Fruit fly (Drosophila melanogaster) whole organism, embryonic: ENCODE results near the gene CG46460.

Source experiments
- BtbVII ChIP-seq: fragments of 200-800 bp; sonication (Bioruptor generic); optimal IDR thresholded peaks from 3 replicates; lab custom pipeline; 2017; ENCODE audit warnings: missing biosample characterization, mild to moderate bottlenecking, missing genetic modification characterization
- CG10209 ChIP-seq: fragments of 200-800 bp; sonication (Bioruptor generic); optimal IDR thresholded peaks from 3 replicates; lab custom pipeline; 2017; ENCODE audit warnings: missing biosample characterization, mild to moderate bottlenecking, missing genetic modification characterization, missing genetic modification reagents
- CG10267 ChIP-seq: fragments of 200-800 bp; sonication (Bioruptor generic); optimal IDR thresholded peaks from 2 replicates; lab custom pipeline; 2018; ENCODE audit warnings: missing biosample characterization, mild to moderate bottlenecking, missing genetic modification characterization, moderate library complexity
- CG10654 ChIP-seq: fragments of 200-800 bp; sonication (Bioruptor generic); optimal IDR thresholded peaks from 2 replicates; lab custom pipeline; 2016; ENCODE audit warnings: missing biosample characterization, missing genetic modification characterization
- CG10959 ChIP-seq: fragments of 200-800 bp; sonication (Bioruptor generic); IDR thresholded peaks from 2 replicates; pipeline ENCODE4 v1.3.6; 2022; ENCODE audit warnings: missing biosample characterization, missing genetic modification characterization
- CG11560 ChIP-seq: fragments of 200-800 bp; sonication (Bioruptor generic); IDR thresholded peaks from 3 replicates; pipeline ENCODE4 v1.3.6; 2022; ENCODE audit warnings: missing biosample characterization, missing genetic modification characterization
- CG12104 ChIP-seq: fragments of 200-800 bp; sonication (Bioruptor generic); optimal IDR thresholded peaks from 3 replicates; lab custom pipeline; 2016; ENCODE audit warnings: missing biosample characterization, missing genetic modification characterization
- CG15011 ChIP-seq: fragments of 200-800 bp; sonication (Bioruptor generic); optimal IDR thresholded peaks from 3 replicates; lab custom pipeline; 2018; ENCODE audit warnings: missing biosample characterization, mild to moderate bottlenecking, missing genetic modification characterization
- CG16815 ChIP-seq: fragments of 200-800 bp; sonication (Bioruptor generic); optimal IDR thresholded peaks from 3 replicates; lab custom pipeline; 2017; ENCODE audit warnings: missing biosample characterization, mild to moderate bottlenecking, missing genetic modification characterization
- CG17829 ChIP-seq: fragments of 200-800 bp; optimal IDR thresholded peaks from 2 replicates; lab custom pipeline; 2019; ENCODE audit warnings: missing biosample characterization, mild to moderate bottlenecking, missing genetic modification characterization, moderate library complexity
- CG2120 ChIP-seq: fragments of 200-800 bp; sonication (Bioruptor generic); optimal IDR thresholded peaks from 3 replicates; lab custom pipeline; 2016; ENCODE audit warnings: missing biosample characterization, missing genetic modification characterization
- CG2199 ChIP-seq: fragments of 200-800 bp; sonication (Bioruptor generic); IDR thresholded peaks from 3 replicates; pipeline ENCODE4 v1.3.6; 2022; ENCODE audit warnings: missing biosample characterization, missing genetic modification characterization
- CG2712 ChIP-seq: fragments of 200-800 bp; optimal IDR thresholded peaks from 3 replicates; lab custom pipeline; 2019; ENCODE audit warnings: missing biosample characterization, mild to moderate bottlenecking, missing genetic modification characterization, moderate library complexity
- CG30403 ChIP-seq: fragments of 200-800 bp; sonication (Bioruptor generic); optimal IDR thresholded peaks from 3 replicates; lab custom pipeline; 2016; ENCODE audit warnings: missing biosample characterization, missing genetic modification characterization
- CG30431 ChIP-seq: fragments of 200-800 bp; sonication (Bioruptor generic); optimal IDR thresholded peaks from 2 replicates; lab custom pipeline; 2017; ENCODE audit warnings: missing biosample characterization, missing genetic modification characterization
- CG32767 ChIP-seq: fragments of 200-800 bp; sonication (Bioruptor generic); IDR thresholded peaks from 2 replicates; pipeline ENCODE4 v1.3.6; 2022; ENCODE audit warnings: missing biosample characterization, missing genetic modification characterization
- CG34422 ChIP-seq: fragments of 200-800 bp; sonication (Bioruptor generic); IDR thresholded peaks from 3 replicates; pipeline ENCODE4 v1.3.6; 2022; ENCODE audit warnings: missing biosample characterization, missing genetic modification characterization
- CG4730 ChIP-seq: fragments of 200-800 bp; sonication (Bioruptor generic); IDR thresholded peaks from 2 replicates; pipeline ENCODE4 v1.3.6; 2022; ENCODE audit warnings: missing biosample characterization, missing genetic modification characterization
- CG5180 ChIP-seq: fragments of 200-800 bp; sonication (Bioruptor generic); optimal IDR thresholded peaks from 3 replicates; lab custom pipeline; 2017; ENCODE audit warnings: missing biosample characterization, missing genetic modification characterization, mild to moderate bottlenecking, moderate library complexity, missing genetic modification reagents
- CG7271 ChIP-seq: fragments of 200-800 bp; sonication (Bioruptor generic); optimal IDR thresholded peaks from 2 replicates; lab custom pipeline; 2018; ENCODE audit warnings: missing biosample characterization, mild to moderate bottlenecking, missing genetic modification characterization, moderate library complexity
- CG7556 ChIP-seq: fragments of 200-800 bp; sonication (Bioruptor generic); optimal IDR thresholded peaks from 2 replicates; lab custom pipeline; 2017; ENCODE audit warnings: missing biosample characterization, mild to moderate bottlenecking, missing genetic modification characterization
- CG7786 ChIP-seq: fragments of 200-800 bp; sonication (Bioruptor generic); optimal IDR thresholded peaks from 2 replicates; lab custom pipeline; 2016; ENCODE audit warnings: missing biosample characterization, missing genetic modification characterization
- CG7928 ChIP-seq: fragments of 200-800 bp; sonication (Bioruptor generic); optimal IDR thresholded peaks from 2 replicates; lab custom pipeline; 2017; ENCODE audit warnings: missing biosample characterization, mild to moderate bottlenecking, missing genetic modification characterization
- CG9932 ChIP-seq: fragments of 200-800 bp; sonication (Bioruptor generic); IDR thresholded peaks from 2 replicates; pipeline ENCODE4 v1.3.6; 2022; ENCODE audit warnings: missing biosample characterization, missing genetic modification characterization
- CHES-1-like ChIP-seq: fragments of 200-800 bp; sonication (Bioruptor generic); optimal IDR thresholded peaks from 2 replicates; lab custom pipeline; 2016; ENCODE audit warnings: missing biosample characterization, missing genetic modification characterization
- CrebB ChIP-seq: fragments of 200-800 bp; sonication (Bioruptor generic); optimal IDR thresholded peaks from 3 replicates; lab custom pipeline; 2018; ENCODE audit warnings: missing biosample characterization, mild to moderate bottlenecking, missing genetic modification characterization
- HLH3B ChIP-seq: fragments of 200-800 bp; sonication (Bioruptor generic); IDR thresholded peaks from 2 replicates; pipeline ENCODE4 v1.3.6; 2022; ENCODE audit warnings: missing biosample characterization, missing genetic modification characterization
- Hand ChIP-seq: fragments of 200-800 bp; sonication (Bioruptor generic); optimal IDR thresholded peaks from 2 replicates; lab custom pipeline; 2017; ENCODE audit warnings: mild to moderate bottlenecking, missing biosample characterization, missing genetic modification reagents, missing genetic modification characterization
- Sox100B ChIP-seq: fragments of 200-800 bp; sonication (Bioruptor generic); optimal IDR thresholded peaks from 3 replicates; lab custom pipeline; 2018; ENCODE audit warnings: missing biosample characterization, mild to moderate bottlenecking, missing genetic modification characterization
- Sry-β ChIP-seq: fragments of 200-800 bp; sonication (Bioruptor generic); optimal IDR thresholded peaks from 2 replicates; lab custom pipeline; 2018; ENCODE audit warnings: missing biosample characterization, mild to moderate bottlenecking, missing genetic modification characterization, moderate library complexity
- Stat92E ChIP-seq, 3 experiments: fragments of >200 bp in 2 of 3; fragments of 200-800 bp in 1 of 3; sonication (Bioruptor generic) in 1 of 3; optimal IDR thresholded peaks; 2 replicates each; lab custom pipeline; 2017 to 2019; ENCODE audit warnings: missing biosample characterization in 3 of 3, missing genetic modification characterization in 3 of 3, mild to moderate bottlenecking in 1 of 3, moderate library complexity in 1 of 3
- ci ChIP-seq: fragments of 200-800 bp; sonication (Bioruptor generic); IDR thresholded peaks from 3 replicates; pipeline ENCODE4 v1.3.6; 2022; ENCODE audit warnings: missing biosample characterization, missing genetic modification characterization
- dysf ChIP-seq: fragments of 200-800 bp; sonication (Bioruptor generic); IDR thresholded peaks from 3 replicates; pipeline ENCODE4 v1.3.6; 2022; ENCODE audit warnings: missing biosample characterization, missing genetic modification characterization
- esg ChIP-seq: fragments of 200-800 bp; sonication (Bioruptor generic); conservative IDR thresholded peaks from 2 replicates; pipeline ENCODE4 v1.3.6; 2022; ENCODE audit warnings: missing biosample characterization, missing genetic modification characterization
- gem ChIP-seq: fragments of 200-800 bp; sonication (Bioruptor generic); optimal IDR thresholded peaks from 2 replicates; lab custom pipeline; 2019; ENCODE audit warnings: missing biosample characterization, mild to moderate bottlenecking, missing genetic modification characterization, moderate library complexity
- gfzf ChIP-seq: fragments of 200-800 bp; sonication (Bioruptor generic); optimal IDR thresholded peaks from 2 replicates; lab custom pipeline; 2016; ENCODE audit warnings: missing biosample characterization, mild to moderate bottlenecking, missing genetic modification characterization, moderate library complexity
- gt ChIP-seq: fragments of 200-800 bp; sonication (Bioruptor generic); IDR thresholded peaks from 2 replicates; pipeline ENCODE4 v1.3.6; 2022; ENCODE audit warnings: missing biosample characterization, missing genetic modification characterization
- ind ChIP-seq: fragments of 200-800 bp; sonication (Bioruptor generic); optimal IDR thresholded peaks from 3 replicates; lab custom pipeline; 2016; ENCODE audit warnings: missing biosample characterization, missing genetic modification characterization
- nau ChIP-seq: fragments of 200-800 bp; sonication (Bioruptor generic); optimal IDR thresholded peaks from 3 replicates; lab custom pipeline; 2017; ENCODE audit warnings: missing biosample characterization, mild to moderate bottlenecking, missing genetic modification characterization, missing genetic modification reagents
- onecut ChIP-seq: fragments of 200-800 bp; sonication (Bioruptor generic); IDR thresholded peaks from 2 replicates; pipeline ENCODE4 v1.3.6; 2022; ENCODE audit warnings: missing biosample characterization, missing genetic modification characterization
- pan ChIP-seq, 4 experiments: fragments of >200 bp in 3 of 4; fragments of 200-800 bp in 1 of 4; sonication (Bioruptor generic) in 1 of 4; optimal IDR thresholded peaks in 3 of 4; IDR thresholded peaks in 1 of 4; 2 replicates each; pipeline versions ENCODE4 v1.3.6 to Lab custom; 2017 to 2022; ENCODE audit warnings: missing biosample characterization in 2 of 4, missing genetic modification characterization in 2 of 4, mixed read lengths in 1 of 4
- phol ChIP-seq: fragments of 200-800 bp; sonication (Bioruptor generic); optimal IDR thresholded peaks from 3 replicates; lab custom pipeline; 2018; ENCODE audit warnings: missing biosample characterization, mild to moderate bottlenecking, missing genetic modification characterization, moderate library complexity
- prd ChIP-seq, 3 experiments: fragments of >200 bp in 2 of 3; fragments of 200-800 bp in 1 of 3; sonication (Bioruptor generic) in 1 of 3; optimal IDR thresholded peaks in 2 of 3; IDR thresholded peaks in 1 of 3; 2 replicates in 2 of 3; 3 replicates in 1 of 3; pipeline versions ENCODE4 v1.3.6 to Lab custom; 2017 to 2022; ENCODE audit warnings: missing biosample characterization in 1 of 3, missing genetic modification characterization in 1 of 3
- ranshi ChIP-seq: fragments of 200-800 bp; sonication (Bioruptor generic); IDR thresholded peaks from 2 replicates; pipeline ENCODE4 v1.3.6; 2022; ENCODE audit warnings: missing biosample characterization, missing genetic modification characterization
- sim ChIP-seq: fragments of 200-800 bp; sonication (Bioruptor generic); IDR thresholded peaks from 2 replicates; pipeline ENCODE4 v1.3.6; 2022; ENCODE audit warnings: missing biosample characterization, missing genetic modification characterization
- sqz ChIP-seq: fragments of 200-800 bp; sonication (Bioruptor generic); optimal IDR thresholded peaks from 3 replicates; lab custom pipeline; 2018; ENCODE audit warnings: missing biosample characterization, mild to moderate bottlenecking, missing genetic modification characterization
- stc ChIP-seq: fragments of 200-800 bp; sonication (Bioruptor generic); IDR thresholded peaks from 2 replicates; pipeline ENCODE4 v1.3.6; 2022; ENCODE audit warnings: missing biosample characterization, missing genetic modification characterization
- trem ChIP-seq: fragments of 200-800 bp; optimal IDR thresholded peaks from 3 replicates; lab custom pipeline; 2019; ENCODE audit warnings: missing biosample characterization, mild to moderate bottlenecking, missing genetic modification characterization, moderate library complexity

CG46460 gene

DNA sequence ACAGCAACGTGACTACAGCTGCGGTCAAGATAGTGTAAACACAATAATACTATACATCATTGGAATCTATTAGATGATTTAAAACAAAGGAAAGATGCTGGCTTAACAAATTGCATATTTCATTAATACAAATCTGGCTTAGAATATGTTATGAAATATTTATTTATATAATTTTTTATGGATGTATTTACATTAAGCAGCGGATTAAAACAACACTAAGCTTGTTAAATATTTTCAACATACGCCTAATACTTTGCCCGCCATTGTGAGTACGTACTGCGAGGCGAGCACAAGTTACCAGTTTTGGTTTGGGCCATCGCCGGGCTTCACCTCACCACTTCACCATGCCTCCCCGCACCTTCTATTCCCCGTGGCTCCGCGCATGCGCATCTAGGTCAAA, 42.8 kb upstream of the CG46460 start (continued):
- no peak for TF ChIP-seq CHES-1-like (GFP tag; lab: Kevin White, UChicago)
- TF ChIP-seq CG2712: peak; percentile 87
- peak; percentile 73 for TF ChIP-seq BtbVII (GFP tag; lab: Kevin White, UChicago)
- no peak for TF ChIP-seq CG7786
- peak; percentile 70 for TF ChIP-seq HLH3B (GFP tag; lab: Robert Waterston, UW)
- TF ChIP-seq CG10267 (tag; lab: Kevin White, UChicago): peak; percentile 76
- peak; percentile 60 for TF ChIP-seq CrebB (tag; lab: Kevin White, UChicago)
- no peak; the same call in 2 of the 3 replicates for TF ChIP-seq CG11560 (tag; lab: Robert Waterston, UW)
- TF ChIP-seq Hand: peak; percentile 35
- TF ChIP-seq Sry-β (GFP tag; lab: Kevin White, UChicago): no peak
- peak; percentile 31 for TF ChIP-seq CG16815 (GFP tag; lab: Kevin White, UChicago)
- no peak for TF ChIP-seq gfzf (GFP tag; lab: Kevin White, UChicago)
- TF ChIP-seq CG34422 (GFP tag; lab: Robert Waterston, UW): peak; percentile 54; the same call in 1 of the 3 replicates
- TF ChIP-seq CG15011 (GFP tag; lab: Kevin White, UChicago): peak; percentile 42
- TF ChIP-seq CG4730 (GFP tag; lab: Robert Waterston, UW): peak; percentile 30; the same call in 1 of the 2 replicates
- peak; percentile 84 for TF ChIP-seq gem (tag; lab: Kevin White, UChicago)
- peak; percentile 81 for TF ChIP-seq phol (tag; lab: Kevin White, UChicago)
- no peak for TF ChIP-seq CG2120 (GFP tag; lab: Kevin White, UChicago)
- TF ChIP-seq Stat92E (GFP tag; optimal IDR thresholded peaks at IDR 0.05; lab: Kevin White, UChicago): peak in 1 of 3 experiments; percentile 28
- peak; percentile 66 for TF ChIP-seq CG10209 (GFP tag; lab: Kevin White, UChicago)
- peak; percentile 65 for TF ChIP-seq esg (GFP tag; lab: Robert Waterston, UW)
- TF ChIP-seq Sox100B (GFP tag; lab: Kevin White, UChicago): peak; percentile 84
- peak; percentile 60 for TF ChIP-seq ind (GFP tag; lab: Kevin White, UChicago)
- peak; percentile 65 for TF ChIP-seq CG30403
- 0 out of 3 replicates have a peak, but pooled peaks have one; percentile 40 for TF ChIP-seq CG2199 (GFP tag; lab: Robert Waterston, UW)
- TF ChIP-seq CG30431 (GFP tag; lab: Kevin White, UChicago): peak; percentile 23
- TF ChIP-seq onecut (GFP tag; lab: Robert Waterston, UW): no peak
- TF ChIP-seq prd (optimal IDR thresholded peaks at IDR 0.05; lab: Kevin White, UChicago): no peak
- TF ChIP-seq prd (GFP tag; IDR thresholded peaks at IDR 0.05; lab: Robert Waterston, UW): peak; percentile 66; the same call in 2 of the 3 replicates
- TF ChIP-seq CG5180: peak; percentile 56
- TF ChIP-seq pan (optimal IDR thresholded peaks at IDR 0.05; lab: Kevin White, UChicago): no peak
- TF ChIP-seq pan (GFP tag; optimal IDR thresholded peaks at IDR 0.05 in 1 of 2, IDR thresholded peaks at IDR 0.05 in 1 of 2): peak in 1 of 2 experiments; percentile 69
- 0 out of 2 replicates have a peak, but pooled peaks have one; percentile 7 for TF ChIP-seq gt (GFP tag; lab: Robert Waterston, UW)
- TF ChIP-seq ranshi (GFP tag; lab: Robert Waterston, UW): peak; percentile 51; the same call in 1 of the 2 replicates
- TF ChIP-seq CG12104: peak; percentile 29
- TF ChIP-seq sqz (GFP tag; lab: Kevin White, UChicago): peak; percentile 44
- TF ChIP-seq CG9932: no peak; the same call in 1 of the 2 replicates
- TF ChIP-seq CG32767: peak; percentile 75; the same call in 1 of the 2 replicates
- TF ChIP-seq CG7271 (tag; lab: Kevin White, UChicago): peak; percentile 13
- TF ChIP-seq CG17829 (tag; lab: Kevin White, UChicago): peak; percentile 81
- no peak for TF ChIP-seq nau
- 0 out of 2 replicates have a peak, but pooled peaks have one; percentile 35 for TF ChIP-seq sim
- TF ChIP-seq trem (tag; lab: Kevin White, UChicago): peak; percentile 59
- TF ChIP-seq CG7928 (GFP tag; lab: Kevin White, UChicago): peak; percentile 8
- TF ChIP-seq CG10959: peak; percentile 34; the same call in 1 of the 2 replicates
- peak; percentile 80 for TF ChIP-seq dysf (GFP tag; lab: Robert Waterston, UW)
- TF ChIP-seq CG10654 (GFP tag; lab: Kevin White, UChicago): peak; percentile 50
- TF ChIP-seq ci (GFP tag; lab: Robert Waterston, UW): peak; percentile 61; the same call in 2 of the 3 replicates
- TF ChIP-seq CG7556 (GFP tag; lab: Kevin White, UChicago): peak; percentile 78
- TF ChIP-seq stc (GFP tag; lab: Robert Waterston, UW): peak; percentile 74
